Fruit fly (Drosophila melanogaster) whole organism, prepupa: Measurements from ENCODE around the gene CG34303.

Experiments used
- CG11902 ChIP-seq: fragments of 200-800 bp; sonication (Bioruptor generic); optimal IDR thresholded peaks from 3 replicates; lab custom pipeline; 2016; ENCODE audit warnings: missing biosample characterization, missing genetic modification characterization
- OdsH ChIP-seq: fragments of 200-800 bp; sonication (Bioruptor generic); optimal IDR thresholded peaks from 3 replicates; lab custom pipeline; 2016; ENCODE audit warnings: missing biosample characterization, missing genetic modification characterization
- fkh ChIP-seq: fragments of 200-800 bp; sonication (Bioruptor generic); optimal IDR thresholded peaks from 3 replicates; lab custom pipeline; 2017; ENCODE audit warnings: missing biosample characterization, mild to moderate bottlenecking, missing genetic modification characterization, moderate library complexity

DNA sequence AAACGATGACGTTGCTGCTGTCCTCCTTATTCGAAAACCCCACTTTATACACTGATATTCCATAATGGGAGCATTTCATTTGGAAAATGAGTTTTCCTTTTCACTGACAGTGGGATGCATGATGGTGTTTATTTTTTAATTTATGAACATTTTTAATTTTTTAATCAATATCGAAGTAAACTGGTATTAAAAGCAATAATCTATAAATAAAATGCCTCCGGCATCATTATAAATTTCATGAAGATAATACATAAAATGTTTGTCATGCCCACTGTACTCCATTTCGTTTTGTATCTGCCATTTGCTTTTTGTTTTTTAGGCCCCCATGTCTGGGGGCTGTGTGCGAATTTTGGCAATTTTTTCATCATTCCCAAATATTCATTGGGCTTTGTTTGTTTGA, 21.6 kb downstream of the CG34303 start:
- peak; percentile 32 for TF ChIP-seq CG11902 (GFP tag; lab: Kevin White, UChicago)
- TF ChIP-seq OdsH (GFP tag; lab: Kevin White, UChicago): peak; percentile 76
- no peak for TF ChIP-seq fkh (GFP tag; lab: Kevin White, UChicago)
